Worm (Caenorhabditis elegans): ENCODE measurements around the gene T21C9.6.

Gene T21C9.6

DNA sequence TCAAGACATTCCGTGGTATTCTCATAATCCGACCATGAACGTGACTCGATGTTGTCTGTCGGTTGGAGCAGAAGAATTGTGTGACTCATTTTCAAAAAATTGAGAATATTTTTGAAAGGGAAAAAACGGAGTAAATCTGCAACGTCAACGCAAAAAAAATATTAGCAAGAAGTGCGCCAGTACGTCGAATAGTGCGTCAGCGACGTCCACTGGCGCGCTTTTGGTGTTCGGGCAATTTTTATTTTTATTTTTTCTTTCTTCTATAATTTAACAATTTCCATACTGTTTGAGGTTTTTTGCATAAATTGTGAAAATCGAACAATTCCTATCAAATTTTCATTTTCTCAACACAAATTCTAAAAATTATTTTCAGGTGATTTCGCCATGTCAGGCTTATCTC lies 2.7 kb upstream of the T21C9.6 start, which contains the start of the genes erh-1 and lpd-9 (continued):
- no peak for TF ChIP-seq Y79H2A.3 (GFP tag; conservative IDR thresholded peaks at IDR 0.05)
- peak; percentile 72 for TF ChIP-seq pbrm-1 (GFP tag; IDR thresholded peaks at IDR 0.05)
- peak; percentile 41 for TF ChIP-seq xnd-1 (tag; optimal IDR thresholded peaks at IDR 0.05)
- TF ChIP-seq nfya-1 (tag; optimal IDR thresholded peaks at IDR 0.05; ENCODE audit: borderline replicate concordance, insufficient read depth), result no peak
- peak; percentile 60 for TF ChIP-seq rcor-1 (GFP tag; IDR thresholded peaks at IDR 0.05)
- TF ChIP-seq lsl-1 (GFP tag; optimal IDR thresholded peaks at IDR 0.05), result peak; percentile 60
- peak; percentile 57 for TF ChIP-seq snpc-1.3 (tag; optimal IDR thresholded peaks at IDR 0.05; ENCODE audit: insufficient read depth)
- no peak for TF ChIP-seq akir-1 (GFP tag; optimal IDR thresholded peaks at IDR 0.05)
- no peak for TF ChIP-seq lag-1 (GFP tag; IDR thresholded peaks at IDR 0.05)
- peak; percentile 2 for TF ChIP-seq atf-7 (tag; optimal IDR thresholded peaks at IDR 0.05)
- TF ChIP-seq T07F8.4 (tag; optimal IDR thresholded peaks at IDR 0.05), result no peak
- no peak for TF ChIP-seq ceh-40 (GFP tag; IDR thresholded peaks at IDR 0.05)
- TF ChIP-seq dox-1 (GFP tag; IDR thresholded peaks at IDR 0.05), result peak; percentile 83; the same call in 1 of the 2 replicates
- peak; percentile 34 for TF ChIP-seq F22D6.2 (tag; optimal IDR thresholded peaks at IDR 0.05)
- peak; percentile 84 for TF ChIP-seq ekl-4 (GFP tag; IDR thresholded peaks at IDR 0.05)
- no peak for TF ChIP-seq mel-28 (tag; optimal IDR thresholded peaks at IDR 0.05; ENCODE audit: borderline replicate concordance)
- no peak for TF ChIP-seq unc-130 (GFP tag; optimal IDR thresholded peaks at IDR 0.05)
- TF ChIP-seq madf-3 (GFP tag; IDR thresholded peaks at IDR 0.05), result peak; percentile 77; the same call in 1 of the 2 replicates
- TF ChIP-seq nhr-80 (tag; optimal IDR thresholded peaks at IDR 0.05), result peak; percentile 46
- no peak for TF ChIP-seq ztf-25 (GFP tag; IDR thresholded peaks at IDR 0.05)
- peak; percentile 7 for TF ChIP-seq ceh-27 (GFP tag; optimal IDR thresholded peaks at IDR 0.05)
- peak; percentile 50 for TF ChIP-seq attf-5 (GFP tag; optimal IDR thresholded peaks at IDR 0.05)
- TF ChIP-seq chd-7 (tag; optimal IDR thresholded peaks at IDR 0.05), result no peak
- TF ChIP-seq ZK185.1 (tag; optimal IDR thresholded peaks at IDR 0.05; ENCODE audit: poor library complexity, severe bottlenecking), result peak; percentile 43
- TF ChIP-seq C06A6.2 (GFP tag; conservative IDR thresholded peaks at IDR 0.05), result no peak
- TF ChIP-seq ztf-26 (tag; optimal IDR thresholded peaks at IDR 0.05), result no peak
- peak; percentile 73 for TF ChIP-seq snpc-3.4 (tag; optimal IDR thresholded peaks at IDR 0.05)
- peak; percentile 43; the same call in 1 of the 2 replicates for TF ChIP-seq D2030.7 (GFP tag; IDR thresholded peaks at IDR 0.05)
- no peak for TF ChIP-seq B0035.1 (tag; optimal IDR thresholded peaks at IDR 0.05)
- peak; percentile 48; the same call in 1 of the 2 replicates for TF ChIP-seq hmg-20 (GFP tag; IDR thresholded peaks at IDR 0.05)
- no peak for TF ChIP-seq K12H6.12 (tag; optimal IDR thresholded peaks at IDR 0.05)
- no peak for TF ChIP-seq zim-3 (tag; optimal IDR thresholded peaks at IDR 0.05)
- peak in 1 of 3 experiments; percentile 84 for TF ChIP-seq lin-35 (GFP tag; optimal IDR thresholded peaks at IDR 0.05)
- peak; percentile 1 for TF ChIP-seq hrde-1 (tag; optimal IDR thresholded peaks at IDR 0.05; ENCODE audit: borderline replicate concordance)
- no peak for TF ChIP-seq ztf-6 (GFP tag; IDR thresholded peaks at IDR 0.05)
- no peak for TF ChIP-seq ceh-79 (tag; optimal IDR thresholded peaks at IDR 0.05)
- TF ChIP-seq ztf-3 (GFP tag; optimal IDR thresholded peaks at IDR 0.05), result no peak
- TF ChIP-seq attf-6 (GFP tag; IDR thresholded peaks at IDR 0.05), result 0 out of 2 replicates have a peak, but pooled peaks have one; percentile 38
- TF ChIP-seq sptf-2 (GFP tag; optimal IDR thresholded peaks at IDR 0.05), result no peak
- TF ChIP-seq F33H1.4 (GFP tag; IDR thresholded peaks at IDR 0.05), result peak; percentile 56
- TF ChIP-seq F52B5.7 (tag; optimal IDR thresholded peaks at IDR 0.05), result no peak
- TF ChIP-seq hmg-1.2 (GFP tag; IDR thresholded peaks at IDR 0.05), result no peak; the same call in 1 of the 2 replicates
- TF ChIP-seq dpl-1 (GFP tag; optimal IDR thresholded peaks at IDR 0.05), result no peak
- TF ChIP-seq madf-6 (GFP tag; IDR thresholded peaks at IDR 0.05), result peak; percentile 71
- peak; percentile 87 for TF ChIP-seq Y53G8AR.9 (GFP tag; conservative IDR thresholded peaks at IDR 0.05)
- no peak for TF ChIP-seq bed-2 (GFP tag; IDR thresholded peaks at IDR 0.05)
- TF ChIP-seq ceh-58 (GFP tag; IDR thresholded peaks at IDR 0.05), result no peak
- TF ChIP-seq dpff-1 (tag; optimal IDR thresholded peaks at IDR 0.05), result no peak
